Worm (Caenorhabditis elegans): Measurements from ENCODE around the gene fbxa-115.

- TF ChIP-seq fkh-10 (GFP tag; optimal IDR thresholded peaks at IDR 0.05) (no peak), unc-130 (tag; optimal IDR thresholded peaks at IDR 0.05) (no peak)
Measured at ce11 chrV:20220604-20221003, 28.7 kb upstream of the fbxa-115 start.

Data from whole organism, L1 larva.